Fruit fly (Drosophila melanogaster): ENCODE results near the gene spas.

Gene spas

dm6 chr3R:24010637-24011214, 27.3 kb upstream of the spas start (continued):
- TF ChIP-seq Hr38 (GFP tag; optimal IDR thresholded peaks at IDR 0.05) (no peak), lz (GFP tag; optimal IDR thresholded peaks at IDR 0.05) (peak; percentile 48), CG8319 (GFP tag; optimal IDR thresholded peaks at IDR 0.05) (no peak), Sox14 (GFP tag; optimal IDR thresholded peaks at IDR 0.05) (peak; percentile 25), ss (GFP tag; optimal IDR thresholded peaks at IDR 0.05) (no peak), Eip78C (GFP tag) (peak; percentile 82), Hr4 (GFP tag; optimal IDR thresholded peaks at IDR 0.05) (peak; percentile 59), CG9139 (GFP tag; optimal IDR thresholded peaks at IDR 0.05) (no peak), svp (GFP tag) (peak; percentile 73), pdm3 (GFP tag; optimal IDR thresholded peaks at IDR 0.05) (peak; percentile 30), dac (GFP tag; optimal IDR thresholded peaks at IDR 0.05) (no peak), Eip75B (GFP tag; optimal IDR thresholded peaks at IDR 0.05) (no peak), CG3032 (tag; optimal IDR thresholded peaks at IDR 0.05) (no peak), CG15336 (GFP tag; IDR thresholded peaks at IDR 0.05) (peak; percentile 55), CG1621 (tag; optimal IDR thresholded peaks at IDR 0.05) (no peak), CG7368 (GFP tag; optimal IDR thresholded peaks at IDR 0.05) (peak; percentile 25), CG34406 (GFP tag; optimal IDR thresholded peaks at IDR 0.05) (peak; percentile 56), OdsH (GFP tag; optimal IDR thresholded peaks at IDR 0.05) (peak; percentile 60), Ets21C (GFP tag; optimal IDR thresholded peaks at IDR 0.05) (no peak), CG8119 (GFP tag; IDR thresholded peaks at IDR 0.05) (peak; percentile 75), esn (GFP tag; optimal IDR thresholded peaks at IDR 0.05) (peak; percentile 33), CG4318 (GFP tag; optimal IDR thresholded peaks at IDR 0.05) (peak; percentile 40), net (GFP tag; optimal IDR thresholded peaks at IDR 0.05) (peak; percentile 32), CG32006 (GFP tag; optimal IDR thresholded peaks at IDR 0.05) (peak; percentile 72), CG6276 (GFP tag; optimal IDR thresholded peaks at IDR 0.05) (peak; percentile 62), CG11294 (GFP tag; IDR thresholded peaks at IDR 0.05) (no peak; the same call in 1 of the 2 replicates), Ets96B (tag; optimal IDR thresholded peaks at IDR 0.05) (peak; percentile 26), CG6854 (GFP tag; optimal IDR thresholded peaks at IDR 0.05) (no peak), CG3919 (GFP tag; optimal IDR thresholded peaks at IDR 0.05) (peak; percentile 49), Blimp-1 (GFP tag; optimal IDR thresholded peaks at IDR 0.05) (no peak)

- TF ChIP-seq CG15336 (GFP tag; IDR thresholded peaks at IDR 0.05) (no peak), CG6808 (GFP tag; optimal IDR thresholded peaks at IDR 0.05) (no peak), CG31627 (GFP tag; optimal IDR thresholded peaks at IDR 0.05) (no peak), fd85E (GFP tag; optimal IDR thresholded peaks at IDR 0.05) (no peak), CG16779 (tag; optimal IDR thresholded peaks at IDR 0.05) (no peak), Eip93F (GFP tag; optimal IDR thresholded peaks at IDR 0.05) (no peak), Ets21C (GFP tag; optimal IDR thresholded peaks at IDR 0.05) (no peak), Blimp-1 (GFP tag; optimal IDR thresholded peaks at IDR 0.05) (no peak), CG1621 (tag; optimal IDR thresholded peaks at IDR 0.05) (no peak), CG34406 (GFP tag; optimal IDR thresholded peaks at IDR 0.05) (no peak), cyc (GFP tag; optimal IDR thresholded peaks at IDR 0.05) (no peak), Eip75B (GFP tag; optimal IDR thresholded peaks at IDR 0.05) (no peak), Sox15 (GFP tag; optimal IDR thresholded peaks at IDR 0.05) (no peak), achi (GFP tag; optimal IDR thresholded peaks at IDR 0.05) (no peak), Eip78C (GFP tag) (no peak), Hr38 (GFP tag; optimal IDR thresholded peaks at IDR 0.05) (no peak)
Measured at dm6 chr3R:24012038-24012693, 25.8 kb upstream of the spas start.

dm6 chr3R:24014600-24014999, 23.4 kb upstream of the spas start:
- TF ChIP-seq svp (GFP tag) (peak; percentile 51), Sox102F (GFP tag; optimal IDR thresholded peaks at IDR 0.05) (no peak), Lpt (GFP tag; optimal IDR thresholded peaks at IDR 0.05) (no peak), Blimp-1 (GFP tag; optimal IDR thresholded peaks at IDR 0.05) (no peak), CG16779 (tag; optimal IDR thresholded peaks at IDR 0.05) (no peak), salr (GFP tag; optimal IDR thresholded peaks at IDR 0.05) (no peak), CG11762 (GFP tag; optimal IDR thresholded peaks at IDR 0.05; ENCODE audit: insufficient read depth) (no peak), eg (GFP tag; IDR thresholded peaks at IDR 0.05) (0 out of 3 replicates have a peak, but pooled peaks have one; percentile 14), CG31627 (GFP tag; optimal IDR thresholded peaks at IDR 0.05) (no peak), cyc (GFP tag; optimal IDR thresholded peaks at IDR 0.05) (no peak), fkh (GFP tag; optimal IDR thresholded peaks at IDR 0.05) (no peak), CG8119 (GFP tag; IDR thresholded peaks at IDR 0.05) (0 out of 3 replicates have a peak, but pooled peaks have one; percentile 25), Eip75B (GFP tag; optimal IDR thresholded peaks at IDR 0.05) (peak; percentile 10), CG32006 (GFP tag; optimal IDR thresholded peaks at IDR 0.05) (peak; percentile 17), CG15336 (GFP tag; IDR thresholded peaks at IDR 0.05) (0 out of 2 replicates have a peak, but pooled peaks have one; percentile 19), Sox14 (GFP tag; optimal IDR thresholded peaks at IDR 0.05) (no peak), esn (GFP tag; optimal IDR thresholded peaks at IDR 0.05) (peak; percentile 10), Smox (GFP tag; optimal IDR thresholded peaks at IDR 0.05) (no peak), dsx (GFP tag; optimal IDR thresholded peaks at IDR 0.05; ENCODE audit: poor library complexity, severe bottlenecking) (peak; percentile 10), Eip78C (GFP tag) (peak; percentile 83)
